Fruit fly (Drosophila melanogaster) S2 (cell line): ENCODE results near the gene Fancd2.

Source experiments
- CG8478 ChIP-seq: fragments of >200 bp; optimal IDR thresholded peaks from 2 replicates; lab custom pipeline; 2018
- CTCF ChIP-seq, 2 experiments: fragments of >200 bp; optimal IDR thresholded peaks; 2 replicates each; lab custom pipeline; 2018

DNA sequence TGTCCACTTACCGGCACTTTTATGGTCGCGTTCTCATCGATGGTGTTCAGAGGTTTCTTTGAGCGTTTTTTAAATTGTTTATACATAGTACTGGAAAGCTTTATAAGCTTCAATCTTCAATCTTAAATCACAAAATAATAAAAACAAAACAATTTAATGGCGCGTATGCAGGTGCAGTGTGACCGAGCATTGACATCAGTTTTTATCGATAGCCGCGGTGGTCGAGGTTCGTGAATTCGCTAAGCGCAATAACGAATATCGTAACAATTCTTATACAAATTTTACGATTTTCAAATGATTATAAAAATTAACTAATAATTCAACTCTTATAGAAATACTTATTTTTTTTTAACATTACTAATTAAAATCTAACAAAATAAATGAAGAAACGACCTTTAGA lies at the start of gene Fancd2:
- TF ChIP-seq CTCF (optimal IDR thresholded peaks at IDR 0.05; lab: Kevin White, UChicago), result peak in 1 of 2 experiments; percentile 40
- TF ChIP-seq CG8478, result no peak
